Worm (Caenorhabditis elegans) whole organism, L2 larva: ENCODE data around the gene fbxa-82.

Experiments used
- C34F6.9 ChIP-seq: fragments of 150-350 bp; optimal IDR thresholded peaks from 2 replicates; lab custom pipeline; 2014; ENCODE audit warnings: missing biosample characterization, missing genetic modification characterization
- R02D3.7 ChIP-seq: fragments of 150-350 bp; optimal IDR thresholded peaks from 2 replicates; lab custom pipeline; 2014; ENCODE audit warnings: missing biosample characterization, missing genetic modification characterization
- Y55F3AM.14 ChIP-seq: fragments of 200-800 bp; sonication (Bioruptor generic); optimal IDR thresholded peaks from 2 replicates; lab custom pipeline; 2018; ENCODE audit warnings: mild to moderate bottlenecking, missing genetic modification characterization, missing compliant biosample characterization
- ZK546.5 ChIP-seq: sonication (generic microtip); optimal IDR thresholded peaks from 2 replicates; lab custom pipeline; 2017; ENCODE audit warnings: missing biosample characterization, missing genetic modification characterization
- alr-1 ChIP-seq: fragments of 150-350 bp; optimal IDR thresholded peaks from 2 replicates; lab custom pipeline; 2014; ENCODE audit warnings: missing biosample characterization, missing genetic modification characterization
- aly-2 ChIP-seq: fragments of 150-350 bp; optimal IDR thresholded peaks from 2 replicates; lab custom pipeline; 2014; ENCODE audit warnings: missing biosample characterization, missing genetic modification characterization
- ama-1 ChIP-seq: fragments of 150-350 bp; optimal IDR thresholded peaks from 2 replicates; lab custom pipeline; 2018; ENCODE audit warnings: inconsistent platforms
- blmp-1 ChIP-seq: sonication (generic microtip); optimal IDR thresholded peaks from 2 replicates; lab custom pipeline; 2017; ENCODE audit warnings: missing genetic modification characterization, mild to moderate bottlenecking, missing compliant biosample characterization, antibody characterized with exemption, moderate library complexity; ENCODE audit not compliant: insufficient read depth
- ceh-16 ChIP-seq: fragments of 150-350 bp; optimal IDR thresholded peaks from 2 replicates; lab custom pipeline; 2014; ENCODE audit warnings: missing biosample characterization, missing genetic modification characterization
- ceh-82 ChIP-seq: fragments of 150-350 bp; optimal IDR thresholded peaks from 2 replicates; lab custom pipeline; 2014; ENCODE audit warnings: missing biosample characterization, missing genetic modification characterization
- crh-2 ChIP-seq: sonication (generic microtip); optimal IDR thresholded peaks from 2 replicates; lab custom pipeline; 2017; ENCODE audit warnings: missing biosample characterization, missing genetic modification characterization
- dmd-4 ChIP-seq: sonication (generic microtip); optimal IDR thresholded peaks from 2 replicates; lab custom pipeline; 2017; ENCODE audit warnings: missing biosample characterization, missing genetic modification characterization
- egl-27 ChIP-seq: sonication (generic microtip); optimal IDR thresholded peaks from 3 replicates; lab custom pipeline; 2017; ENCODE audit warnings: missing biosample characterization, missing genetic modification reagents, missing genetic modification characterization
- elt-1 ChIP-seq: fragments of 150-350 bp; optimal IDR thresholded peaks from 2 replicates; lab custom pipeline; 2014; ENCODE audit warnings: missing biosample characterization, missing genetic modification characterization
- elt-3 ChIP-seq: sonication (generic microtip); optimal IDR thresholded peaks from 2 replicates; lab custom pipeline; 2017; ENCODE audit warnings: missing biosample characterization, missing genetic modification characterization
- fos-1 ChIP-seq: fragments of 150-350 bp; optimal IDR thresholded peaks from 2 replicates; lab custom pipeline; 2014; ENCODE audit warnings: missing biosample characterization, missing genetic modification characterization
- lin-11 ChIP-seq: fragments of 150-350 bp; sonication (generic microtip); optimal IDR thresholded peaks from 2 replicates; lab custom pipeline; 2014; ENCODE audit warnings: missing biosample characterization, missing genetic modification characterization, inconsistent platforms, mixed read lengths
- lin-13 ChIP-seq: fragments of 150-350 bp; optimal IDR thresholded peaks from 2 replicates; lab custom pipeline; 2014; ENCODE audit warnings: missing biosample characterization, missing genetic modification reagents, missing genetic modification characterization
- lin-39 ChIP-seq: fragments of 150-350 bp; optimal IDR thresholded peaks from 2 replicates; lab custom pipeline; 2014; ENCODE audit warnings: missing biosample characterization, missing genetic modification reagents, missing genetic modification characterization
- lsy-2 ChIP-seq, 2 experiments: fragments of 150-350 bp in 1 of 2; sonication (generic microtip) in 1 of 2; optimal IDR thresholded peaks; 2 replicates each; lab custom pipeline; 2014 to 2017; ENCODE audit warnings: missing biosample characterization in 2 of 2, missing genetic modification characterization in 2 of 2
- mab-5 ChIP-seq: fragments of 150-350 bp; optimal IDR thresholded peaks from 2 replicates; lab custom pipeline; 2014; ENCODE audit warnings: missing biosample characterization, missing genetic modification characterization
- mbf-1 ChIP-seq: sonication (generic microtip); optimal IDR thresholded peaks from 2 replicates; lab custom pipeline; 2017; ENCODE audit warnings: missing biosample characterization, missing genetic modification characterization
- mdl-1 ChIP-seq, 2 experiments: fragments of 150-350 bp in 1 of 2; sonication (generic microtip) in 1 of 2; optimal IDR thresholded peaks; 2 replicates each; lab custom pipeline; 2017; ENCODE audit warnings: missing biosample characterization in 2 of 2, missing genetic modification characterization in 2 of 2
- nhr-10 ChIP-seq: sonication (generic microtip); optimal IDR thresholded peaks from 2 replicates; lab custom pipeline; 2017; ENCODE audit warnings: missing biosample characterization, missing genetic modification characterization
- nhr-11 ChIP-seq: fragments of 150-350 bp; optimal IDR thresholded peaks from 2 replicates; lab custom pipeline; 2014; ENCODE audit warnings: missing biosample characterization, missing genetic modification characterization
- nhr-12 ChIP-seq: fragments of 150-350 bp; optimal IDR thresholded peaks from 2 replicates; lab custom pipeline; 2014; ENCODE audit warnings: missing biosample characterization, missing genetic modification characterization
- nhr-129 ChIP-seq: fragments of 150-350 bp; optimal IDR thresholded peaks from 2 replicates; lab custom pipeline; 2014; ENCODE audit warnings: missing biosample characterization, missing genetic modification characterization
- nhr-21 ChIP-seq: fragments of 150-350 bp; optimal IDR thresholded peaks from 2 replicates; lab custom pipeline; 2014; ENCODE audit warnings: missing biosample characterization, missing genetic modification characterization
- nhr-23 ChIP-seq: fragments of 150-350 bp; optimal IDR thresholded peaks from 2 replicates; lab custom pipeline; 2014; ENCODE audit warnings: missing biosample characterization, missing genetic modification reagents, missing genetic modification characterization
- nhr-237 ChIP-seq: fragments of 150-350 bp; optimal IDR thresholded peaks from 2 replicates; lab custom pipeline; 2014; ENCODE audit warnings: missing biosample characterization, missing genetic modification characterization
- nhr-25 ChIP-seq: fragments of 150-350 bp; sonication (generic microtip); optimal IDR thresholded peaks from 3 replicates; lab custom pipeline; 2014; ENCODE audit warnings: missing biosample characterization, missing genetic modification characterization
- nhr-6 ChIP-seq: fragments of 150-350 bp; optimal IDR thresholded peaks from 2 replicates; lab custom pipeline; 2014; ENCODE audit warnings: missing biosample characterization, missing genetic modification characterization
- nhr-77 ChIP-seq: fragments of 150-350 bp; optimal IDR thresholded peaks from 2 replicates; lab custom pipeline; 2014; ENCODE audit warnings: missing biosample characterization, missing genetic modification characterization
- peb-1 ChIP-seq: fragments of 150-350 bp; optimal IDR thresholded peaks from 2 replicates; lab custom pipeline; 2014; ENCODE audit warnings: missing biosample characterization, missing genetic modification characterization
- sem-4 ChIP-seq: fragments of 150-350 bp; optimal IDR thresholded peaks from 2 replicates; lab custom pipeline; 2014; ENCODE audit warnings: missing biosample characterization, missing genetic modification reagents, missing genetic modification characterization
- skn-1 ChIP-seq: sonication (generic microtip); optimal IDR thresholded peaks from 2 replicates; lab custom pipeline; 2017; ENCODE audit warnings: missing biosample characterization, missing genetic modification characterization
- sma-3 ChIP-seq: sonication (generic microtip); optimal IDR thresholded peaks from 2 replicates; lab custom pipeline; 2016; ENCODE audit warnings: missing genetic modification reagents, missing genetic modification characterization, missing compliant biosample characterization
- sma-9 ChIP-seq, 2 experiments: fragments of 150-350 bp in 1 of 2; sonication (generic microtip) in 1 of 2; optimal IDR thresholded peaks; 2 replicates each; lab custom pipeline; 2014 to 2016; ENCODE audit warnings: missing genetic modification characterization in 2 of 2, mild to moderate bottlenecking in 1 of 2, missing biosample characterization in 1 of 2, missing compliant biosample characterization in 1 of 2, missing genetic modification reagents in 1 of 2, moderate library complexity in 1 of 2
- snpc-4 ChIP-seq: fragments of 150-350 bp; optimal IDR thresholded peaks from 2 replicates; lab custom pipeline; 2014; ENCODE audit warnings: missing biosample characterization, missing genetic modification characterization
- unc-39 ChIP-seq: fragments of 150-350 bp; optimal IDR thresholded peaks from 2 replicates; lab custom pipeline; 2014; ENCODE audit warnings: missing biosample characterization, missing genetic modification characterization
- unc-55 ChIP-seq: fragments of 150-350 bp; sonication (generic microtip); optimal IDR thresholded peaks from 3 replicates; lab custom pipeline; 2014; ENCODE audit warnings: missing biosample characterization, missing genetic modification reagents, missing genetic modification characterization
- unc-62 ChIP-seq: fragments of 150-350 bp; optimal IDR thresholded peaks from 2 replicates; lab custom pipeline; 2014; ENCODE audit warnings: missing biosample characterization, missing genetic modification reagents, missing genetic modification characterization
- zag-1 ChIP-seq: fragments of 150-350 bp; optimal IDR thresholded peaks from 2 replicates; lab custom pipeline; 2014; ENCODE audit warnings: missing biosample characterization, missing genetic modification characterization
- ztf-1 ChIP-seq: fragments of 200-800 bp; sonication (Bioruptor generic); conservative IDR thresholded peaks from 2 replicates; pipeline ENCODE4 v1.3.6; 2022; ENCODE audit warnings: missing genetic modification characterization, missing compliant biosample characterization
- ztf-11 ChIP-seq: sonication (generic microtip); optimal IDR thresholded peaks from 2 replicates; lab custom pipeline; 2017; ENCODE audit warnings: missing biosample characterization, missing genetic modification characterization
- ztf-4 ChIP-seq: fragments of 150-350 bp; optimal IDR thresholded peaks from 2 replicates; lab custom pipeline; 2014; ENCODE audit warnings: missing biosample characterization, missing genetic modification characterization

Gene fbxa-82

DNA sequence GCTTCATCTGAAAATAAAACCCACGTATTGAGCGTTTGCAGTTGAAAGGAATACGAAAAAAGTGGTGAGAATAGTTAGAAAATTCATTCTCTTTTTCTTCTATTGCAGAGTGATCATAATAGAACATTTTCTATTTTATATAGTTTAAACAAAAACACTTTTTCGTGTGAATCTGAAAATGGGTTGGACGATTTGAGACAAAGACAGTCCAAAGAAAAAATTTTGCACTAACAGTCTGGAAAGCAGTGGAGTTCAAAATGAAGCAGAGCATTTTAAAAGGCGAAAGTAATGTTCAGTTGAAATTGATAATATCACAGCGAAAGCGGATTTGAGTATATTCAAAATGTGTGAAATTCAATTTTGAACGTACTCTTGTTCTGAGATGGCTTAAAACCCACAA, 36.3 kb upstream of the fbxa-82 start, which contains the start of gene C01G10.18:
C01G10.18 (minus strand) TSS at position 101 of the 400 bp plus-strand sequence.
- TF ChIP-seq nhr-23 (tag; lab: Kevin White, UChicago) (no peak), ztf-4 (no peak), nhr-12 (no peak), nhr-21 (tag; lab: Kevin White, UChicago) (no peak), elt-3 (no peak), ztf-11 (tag; lab: Kevin White, UChicago) (no peak), lin-39 (tag; lab: Kevin White, UChicago) (no peak), unc-39 (tag; lab: Kevin White, UChicago) (no peak), nhr-25 (tag; lab: Kevin White, UChicago) (no peak), lin-13 (GFP tag; lab: Kevin White, UChicago) (no peak), C34F6.9 (tag; lab: Kevin White, UChicago) (no peak), mbf-1 (tag; lab: Kevin White, UChicago) (no peak), nhr-10 (tag; lab: Kevin White, UChicago) (no peak), lsy-2 (tag; optimal IDR thresholded peaks at IDR 0.05; lab: Kevin White, UChicago) (no peak), aly-2 (tag; lab: Kevin White, UChicago) (no peak), mab-5 (no peak), unc-62 (no peak)

DNA sequence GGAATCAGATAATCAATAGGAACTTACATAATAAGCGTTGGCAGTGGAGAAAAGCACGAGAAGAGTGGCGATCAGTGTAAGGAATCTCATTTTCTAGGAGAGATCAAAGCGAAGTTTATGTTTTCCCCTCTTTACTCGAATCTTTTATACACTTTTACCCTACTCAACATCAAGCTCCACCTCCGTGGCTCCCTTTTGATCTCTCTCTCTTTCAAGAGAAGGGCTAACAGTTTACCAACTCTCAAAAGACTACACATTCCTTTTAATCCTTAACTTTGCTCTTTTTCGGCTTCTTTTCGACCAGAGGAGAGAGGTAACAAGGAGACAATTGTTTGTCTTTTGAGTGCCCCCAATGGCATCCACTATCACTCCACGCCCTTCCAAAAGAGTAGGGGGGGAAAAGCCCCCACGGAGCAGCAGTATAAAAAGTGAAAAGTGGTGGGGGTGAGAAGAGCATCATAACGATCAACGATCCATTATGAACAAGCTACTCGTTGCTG, 34.9 kb upstream of the fbxa-82 start, which contains the start of the genes C01G10.15 and C01G10.6:
C01G10.15 (minus strand) TSS at position 101 of the 500 bp plus-strand sequence.
C01G10.6 (plus strand) TSS at position 450 of the 500 bp plus-strand sequence.
- TF ChIP-seq R02D3.7 (tag; lab: Kevin White, UChicago) = no peak
- TF ChIP-seq sma-9 (GFP tag; optimal IDR thresholded peaks at IDR 0.05; lab: Kevin White, UChicago) = peak; percentile 0
- TF ChIP-seq sma-9 (tag; optimal IDR thresholded peaks at IDR 0.05; lab: Kevin White, UChicago) = no peak
- no peak for TF ChIP-seq nhr-6 (tag; lab: Kevin White, UChicago)

DNA sequence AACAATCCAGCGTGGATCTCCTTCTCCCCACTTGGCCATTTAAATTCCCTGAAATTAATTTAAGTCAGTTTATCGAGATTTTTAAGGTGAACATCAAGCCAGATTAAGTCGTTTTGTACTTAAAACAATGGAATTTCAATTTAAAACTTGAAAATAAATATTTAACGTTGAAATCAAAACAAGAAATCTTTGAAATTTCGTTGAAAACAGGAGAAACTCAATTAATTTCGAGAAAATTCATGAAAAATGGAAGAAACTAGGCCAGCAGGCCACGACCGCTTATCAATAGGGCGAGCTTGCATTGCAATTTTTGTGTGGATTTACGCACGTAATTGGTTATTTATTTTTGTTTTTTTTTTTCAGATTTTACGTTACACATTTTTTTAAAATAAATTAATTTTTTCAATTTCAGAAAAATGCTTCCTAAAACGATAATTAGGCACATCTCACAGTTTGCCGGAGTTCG, 33.0 kb upstream of the fbxa-82 start, which contains the start of the genes ahsa-1 and C01G10.7:
ahsa-1 (minus strand) TSS at position 51 of the 466 bp plus-strand sequence.
C01G10.7 (plus strand) TSS at position 413 of the 466 bp plus-strand sequence.
- peak; percentile 78 for TF ChIP-seq nhr-77 (tag; lab: Kevin White, UChicago)
- no peak for TF ChIP-seq ama-1 (lab: Kevin White, UChicago)
- no peak for TF ChIP-seq alr-1 (tag; lab: Kevin White, UChicago)
- peak; percentile 36 for TF ChIP-seq ceh-16 (tag; lab: Kevin White, UChicago)
- no peak for TF ChIP-seq elt-1
- TF ChIP-seq crh-2 (tag; lab: Kevin White, UChicago) = peak; percentile 94
- TF ChIP-seq unc-55 = peak; percentile 98
- peak; percentile 64 for TF ChIP-seq blmp-1
- no peak for TF ChIP-seq aly-2 (tag; lab: Kevin White, UChicago)
- TF ChIP-seq unc-62 = no peak
- TF ChIP-seq lin-13 (GFP tag; lab: Kevin White, UChicago) = peak; percentile 86
- no peak for TF ChIP-seq nhr-11 (tag; lab: Kevin White, UChicago)
- TF ChIP-seq lin-11 (tag; lab: Kevin White, UChicago) = peak; percentile 47
- peak; percentile 80 for TF ChIP-seq fos-1 (tag; lab: Kevin White, UChicago)
- no peak for TF ChIP-seq nhr-21 (tag; lab: Kevin White, UChicago)
- TF ChIP-seq nhr-12 = no peak
- no peak for TF ChIP-seq nhr-10 (tag; lab: Kevin White, UChicago)
- no peak for TF ChIP-seq ztf-11 (tag; lab: Kevin White, UChicago)
- TF ChIP-seq sma-9 (GFP tag; optimal IDR thresholded peaks at IDR 0.05; lab: Kevin White, UChicago) = peak; percentile 88
- no peak for TF ChIP-seq sma-9 (tag; optimal IDR thresholded peaks at IDR 0.05; lab: Kevin White, UChicago)
- peak; percentile 42 for TF ChIP-seq ZK546.5 (tag; lab: Kevin White, UChicago)
- peak; percentile 30 for TF ChIP-seq zag-1
- peak; percentile 88 for TF ChIP-seq R02D3.7 (tag; lab: Kevin White, UChicago)
- peak in 1 of 2 experiments; percentile 6 for TF ChIP-seq mdl-1 (tag; optimal IDR thresholded peaks at IDR 0.05; lab: Kevin White, UChicago)
- peak; percentile 80 for TF ChIP-seq mab-5
- TF ChIP-seq egl-27 = peak; percentile 52
- TF ChIP-seq nhr-129 (tag; lab: Kevin White, UChicago) = peak; percentile 78
- TF ChIP-seq lin-39 (tag; lab: Kevin White, UChicago) = no peak
- TF ChIP-seq sma-3 = peak; percentile 95
- TF ChIP-seq peb-1 (tag; lab: Kevin White, UChicago) = no peak
- peak; percentile 98 for TF ChIP-seq C34F6.9 (tag; lab: Kevin White, UChicago)
- peak; percentile 15 for TF ChIP-seq ceh-82 (tag; lab: Kevin White, UChicago)
- no peak for TF ChIP-seq Y55F3AM.14
- peak; percentile 56 for TF ChIP-seq skn-1
- peak; percentile 79 for TF ChIP-seq ztf-4
- TF ChIP-seq mbf-1 (tag; lab: Kevin White, UChicago) = no peak
- TF ChIP-seq sem-4 = peak; percentile 76
- TF ChIP-seq nhr-23 (tag; lab: Kevin White, UChicago) = no peak
- no peak for TF ChIP-seq dmd-4 (tag; lab: Kevin White, UChicago)
- no peak for TF ChIP-seq unc-39 (tag; lab: Kevin White, UChicago)
- TF ChIP-seq snpc-4 (tag; lab: Kevin White, UChicago) = peak; percentile 81
- TF ChIP-seq ztf-1 (GFP tag; lab: Robert Waterston, UW) = no peak
- TF ChIP-seq nhr-6 (tag; lab: Kevin White, UChicago) = no peak
- TF ChIP-seq nhr-25 (tag; lab: Kevin White, UChicago) = no peak
- peak; percentile 76 to 93 for TF ChIP-seq lsy-2 (tag; optimal IDR thresholded peaks at IDR 0.05; lab: Kevin White, UChicago)
- TF ChIP-seq nhr-237 (tag; lab: Kevin White, UChicago) = peak; percentile 23
